Worm (Caenorhabditis elegans) whole organism, mixed stage, embryonic: ENCODE measurements around the gene srx-133.

ENCODE experiments used
- M03D4.4 ChIP-seq: sonication (generic microtip); optimal IDR thresholded peaks from 2 replicates; lab custom pipeline; 2017; ENCODE audit warnings: mild to moderate bottlenecking, missing genetic modification characterization, missing compliant biosample characterization
- bed-3 ChIP-seq: fragments of 200-800 bp; sonication (Bioruptor generic); optimal IDR thresholded peaks from 3 replicates; lab custom pipeline; 2018; ENCODE audit warnings: mild to moderate bottlenecking, missing genetic modification characterization, moderate library complexity, missing compliant biosample characterization
- ceh-39 ChIP-seq: fragments of 150-350 bp; optimal IDR thresholded peaks from 2 replicates; lab custom pipeline; 2014; ENCODE audit warnings: missing biosample characterization, missing genetic modification characterization
- ceh-43 ChIP-seq: fragments of 200-800 bp; sonication (Bioruptor generic); optimal IDR thresholded peaks from 2 replicates; lab custom pipeline; 2018; ENCODE audit warnings: mild to moderate bottlenecking, missing genetic modification characterization, moderate library complexity, missing compliant biosample characterization
- ceh-83 ChIP-seq: fragments of 200-800 bp; sonication (Bioruptor generic); optimal IDR thresholded peaks from 2 replicates; lab custom pipeline; 2018; ENCODE audit warnings: mild to moderate bottlenecking, missing genetic modification characterization, missing compliant biosample characterization
- ces-1 ChIP-seq: fragments of 150-350 bp; optimal IDR thresholded peaks from 2 replicates; lab custom pipeline; 2014; ENCODE audit warnings: missing biosample characterization, missing genetic modification reagents, missing genetic modification characterization
- cnd-1 ChIP-seq: fragments of 200-800 bp; sonication (Bioruptor generic); optimal IDR thresholded peaks from 2 replicates; lab custom pipeline; 2018; ENCODE audit warnings: mild to moderate bottlenecking, missing genetic modification characterization, missing compliant biosample characterization
- elt-1 ChIP-seq: sonication (generic microtip); optimal IDR thresholded peaks from 2 replicates; lab custom pipeline; 2017; ENCODE audit warnings: missing genetic modification characterization, mild to moderate bottlenecking, missing compliant biosample characterization, antibody characterized with exemption, moderate library complexity, borderline replicate concordance; ENCODE audit not compliant: insufficient read depth
- elt-3 ChIP-seq: fragments of 150-350 bp; optimal IDR thresholded peaks from 2 replicates; lab custom pipeline; 2014; ENCODE audit warnings: missing biosample characterization, missing genetic modification characterization
- ham-2 ChIP-seq: fragments of 200-800 bp; sonication (Bioruptor generic); optimal IDR thresholded peaks from 2 replicates; lab custom pipeline; 2018; ENCODE audit warnings: mild to moderate bottlenecking, missing genetic modification characterization, missing compliant biosample characterization
- hlh-1 ChIP-seq: fragments of 150-350 bp; optimal IDR thresholded peaks from 2 replicates; lab custom pipeline; 2014; ENCODE audit warnings: missing biosample characterization, missing genetic modification reagents, missing genetic modification characterization
- lin-13 ChIP-seq: fragments of 150-350 bp; optimal IDR thresholded peaks from 2 replicates; lab custom pipeline; 2014; ENCODE audit warnings: missing biosample characterization, missing genetic modification characterization
- lin-32 ChIP-seq: fragments of 200-800 bp; sonication (Bioruptor generic); optimal IDR thresholded peaks from 2 replicates; lab custom pipeline; 2018; ENCODE audit warnings: mild to moderate bottlenecking, missing genetic modification characterization, missing compliant biosample characterization
- lsy-2 ChIP-seq: fragments of 150-350 bp; optimal IDR thresholded peaks from 2 replicates; lab custom pipeline; 2014; ENCODE audit warnings: missing biosample characterization, missing genetic modification characterization
- mab-5 ChIP-seq: fragments of 150-350 bp; optimal IDR thresholded peaks from 2 replicates; lab custom pipeline; 2014; ENCODE audit warnings: missing biosample characterization, missing genetic modification characterization
- mep-1 ChIP-seq: fragments of 150-350 bp; optimal IDR thresholded peaks from 2 replicates; lab custom pipeline; 2017; ENCODE audit warnings: missing biosample characterization, missing genetic modification reagents, missing genetic modification characterization, inconsistent platforms
- nhr-12 ChIP-seq: fragments of 150-350 bp; optimal IDR thresholded peaks from 2 replicates; lab custom pipeline; 2014; ENCODE audit warnings: missing biosample characterization, missing genetic modification characterization
- nhr-2 ChIP-seq: fragments of 150-350 bp; optimal IDR thresholded peaks from 2 replicates; lab custom pipeline; 2014; ENCODE audit warnings: missing biosample characterization, missing genetic modification characterization
- nhr-237 ChIP-seq: fragments of 150-350 bp; optimal IDR thresholded peaks from 2 replicates; lab custom pipeline; 2014; ENCODE audit warnings: missing biosample characterization, missing genetic modification characterization
- nhr-28 ChIP-seq: fragments of 150-350 bp; optimal IDR thresholded peaks from 2 replicates; lab custom pipeline; 2014; ENCODE audit warnings: missing biosample characterization, missing genetic modification characterization
- pha-4 ChIP-seq: fragments of 150-350 bp; optimal IDR thresholded peaks from 2 replicates; lab custom pipeline; 2018; ENCODE audit warnings: missing biosample characterization, missing genetic modification reagents, missing genetic modification characterization
- sem-2 ChIP-seq: fragments of 200-800 bp; sonication (Bioruptor generic); optimal IDR thresholded peaks from 2 replicates; lab custom pipeline; 2018; ENCODE audit warnings: mild to moderate bottlenecking, missing genetic modification characterization, missing compliant biosample characterization
- snpc-4 ChIP-seq: fragments of 150-350 bp; optimal IDR thresholded peaks from 2 replicates; lab custom pipeline; 2014; ENCODE audit warnings: missing biosample characterization, missing genetic modification characterization
- sptf-1 ChIP-seq: sonication (generic microtip); optimal IDR thresholded peaks from 2 replicates; lab custom pipeline; 2017; ENCODE audit warnings: mild to moderate bottlenecking, missing genetic modification characterization, moderate library complexity, missing compliant biosample characterization
- unc-62 ChIP-seq: fragments of 150-350 bp; optimal IDR thresholded peaks from 2 replicates; lab custom pipeline; 2014; ENCODE audit warnings: missing biosample characterization, missing genetic modification reagents, missing genetic modification characterization
- zip-8 ChIP-seq: fragments of 150-350 bp; optimal IDR thresholded peaks from 2 replicates; lab custom pipeline; 2014; ENCODE audit warnings: missing biosample characterization, missing genetic modification characterization
- ztf-11 ChIP-seq: fragments of 150-350 bp; optimal IDR thresholded peaks from 2 replicates; lab custom pipeline; 2014; ENCODE audit warnings: missing biosample characterization, missing genetic modification characterization

srx-133 gene

ce11 chrV:13869551-13869950 lies 21.1 kb downstream of the srx-133 start:
- TF ChIP-seq ceh-83 (GFP tag; lab: Kevin White, UChicago) (no peak), zip-8 (tag; lab: Kevin White, UChicago) (no peak), mab-5 (no peak), pha-4 (tag; lab: Kevin White, UChicago) (no peak), nhr-28 (no peak), M03D4.4 (tag; lab: Kevin White, UChicago) (no peak)

ce11 chrV:13872895-13873294 lies 24.4 kb downstream of the srx-133 start, which contains the start of gene cpt-5:
Gene cpt-5, plus strand, starts transcription at chrV:13873195.
- TF ChIP-seq mep-1 (tag; lab: Kevin White, UChicago) (no peak), nhr-28 (no peak), nhr-237 (tag; lab: Kevin White, UChicago) (no peak), ceh-39 (tag; lab: Kevin White, UChicago) (no peak), pha-4 (tag; lab: Kevin White, UChicago) (no peak), nhr-12 (tag; lab: Kevin White, UChicago) (no peak), cnd-1 (no peak)

ce11 chrV:13873323-13873722 lies 24.8 kb downstream of the srx-133 start:
- no peak for TF ChIP-seq lsy-2 (tag; lab: Kevin White, UChicago)
- no peak for TF ChIP-seq ceh-83 (GFP tag; lab: Kevin White, UChicago)
- TF ChIP-seq, all 35 proteins: peak for 0

- TF ChIP-seq ham-2 (GFP tag; lab: Kevin White, UChicago) = no peak
- TF ChIP-seq ces-1 = no peak
- no peak for TF ChIP-seq nhr-2 (tag; lab: Kevin White, UChicago)
- TF ChIP-seq nhr-28 = no peak
- no peak for TF ChIP-seq bed-3 (GFP tag; lab: Kevin White, UChicago)
- TF ChIP-seq lsy-2 (tag; lab: Kevin White, UChicago) = no peak
- no peak for TF ChIP-seq elt-3
- no peak for TF ChIP-seq pha-4 (tag; lab: Kevin White, UChicago)
- TF ChIP-seq snpc-4 (tag; lab: Kevin White, UChicago) = no peak
- no peak for TF ChIP-seq sptf-1
- no peak for TF ChIP-seq ceh-83 (GFP tag; lab: Kevin White, UChicago)
- no peak for TF ChIP-seq unc-62 (GFP tag; lab: Kevin White, UChicago)
- no peak for TF ChIP-seq zip-8 (tag; lab: Kevin White, UChicago)
Measured at ce11 chrV:13876529-13876928, 28.1 kb downstream of the srx-133 start, which contains the start of gene T22G5.1. Gene T22G5.1, plus strand, starts transcription at chrV:13876829.

- no peak for TF ChIP-seq lin-13 (tag; lab: Kevin White, UChicago)
Measured at ce11 chrV:13878226-13878625, 29.7 kb downstream of the srx-133 start.

- TF ChIP-seq elt-1 (tag; lab: Kevin White, UChicago) (no peak), ceh-43 (GFP tag; lab: Kevin White, UChicago) (no peak), ceh-83 (GFP tag; lab: Kevin White, UChicago) (no peak), ztf-11 (tag; lab: Kevin White, UChicago) (no peak), mep-1 (tag; lab: Kevin White, UChicago) (no peak), hlh-1 (no peak), unc-62 (GFP tag; lab: Kevin White, UChicago) (no peak), sptf-1 (no peak), lsy-2 (tag; lab: Kevin White, UChicago) (no peak), pha-4 (tag; lab: Kevin White, UChicago) (no peak), bed-3 (GFP tag; lab: Kevin White, UChicago) (no peak), mab-5 (no peak), sem-2 (GFP tag; lab: Kevin White, UChicago) (no peak), lin-32 (no peak)
Measured at ce11 chrV:13879241-13879640, 30.8 kb downstream of the srx-133 start, which contains the start of gene lbp-7. Gene lbp-7, plus strand, starts transcription at chrV:13879552.

ce11 chrV:13880163-13880562 lies 31.7 kb downstream of the srx-133 start:
- TF ChIP-seq hlh-1 (peak; percentile 3), elt-3 (no peak)
- TF ChIP-seq, all 35 proteins: peak for 1
